Fruit fly (Drosophila melanogaster) whole organism, embryonic: Measurements from ENCODE around the gene NdufV3.

Experiments
- Adf1 ChIP-seq: fragments of 200-800 bp; sonication (Bioruptor generic); IDR thresholded peaks from 2 replicates; pipeline ENCODE4 v1.3.6; 2022; ENCODE audit warnings: missing biosample characterization, missing genetic modification characterization
- B-H2 ChIP-seq: fragments of 200-800 bp; sonication (Bioruptor generic); optimal IDR thresholded peaks from 2 replicates; lab custom pipeline; 2018; ENCODE audit warnings: missing biosample characterization, mild to moderate bottlenecking, missing genetic modification characterization
- CG10267 ChIP-seq: fragments of 200-800 bp; sonication (Bioruptor generic); optimal IDR thresholded peaks from 2 replicates; lab custom pipeline; 2018; ENCODE audit warnings: missing biosample characterization, mild to moderate bottlenecking, missing genetic modification characterization, moderate library complexity
- CG15479 ChIP-seq: fragments of 200-800 bp; sonication (Bioruptor generic); optimal IDR thresholded peaks from 3 replicates; lab custom pipeline; 2019; ENCODE audit warnings: missing biosample characterization, mild to moderate bottlenecking, missing genetic modification characterization, moderate library complexity
- CG15696 ChIP-seq: fragments of 200-800 bp; sonication (Bioruptor generic); optimal IDR thresholded peaks from 2 replicates; lab custom pipeline; 2019; ENCODE audit warnings: missing biosample characterization, mild to moderate bottlenecking, missing genetic modification characterization, moderate library complexity
- CG17359 ChIP-seq: fragments of 200-800 bp; sonication (Bioruptor generic); optimal IDR thresholded peaks from 3 replicates; lab custom pipeline; 2018; ENCODE audit warnings: missing biosample characterization, mild to moderate bottlenecking, missing genetic modification characterization, moderate library complexity
- CG17612 ChIP-seq: fragments of 200-800 bp; sonication (Bioruptor generic); IDR thresholded peaks from 2 replicates; pipeline ENCODE4 v1.3.6; 2022; ENCODE audit warnings: missing biosample characterization, missing genetic modification characterization
- CG17802 ChIP-seq: fragments of 200-800 bp; sonication (Bioruptor generic); optimal IDR thresholded peaks from 2 replicates; lab custom pipeline; 2018; ENCODE audit warnings: missing biosample characterization, mild to moderate bottlenecking, missing genetic modification characterization, moderate library complexity
- CG18011 ChIP-seq: fragments of 200-800 bp; sonication (Bioruptor generic); optimal IDR thresholded peaks from 2 replicates; lab custom pipeline; 2017; ENCODE audit warnings: missing biosample characterization, missing genetic modification characterization, mild to moderate bottlenecking, moderate library complexity, missing genotype
- CG2120 ChIP-seq: fragments of 200-800 bp; sonication (Bioruptor generic); optimal IDR thresholded peaks from 3 replicates; lab custom pipeline; 2016; ENCODE audit warnings: missing biosample characterization, missing genetic modification characterization
- CG2202 ChIP-seq: fragments of 200-800 bp; sonication (Bioruptor generic); optimal IDR thresholded peaks from 2 replicates; lab custom pipeline; 2018; ENCODE audit warnings: missing biosample characterization, mild to moderate bottlenecking, missing genetic modification characterization
- CG33557 ChIP-seq: fragments of 200-800 bp; sonication (Bioruptor generic); optimal IDR thresholded peaks from 2 replicates; lab custom pipeline; 2019; ENCODE audit warnings: missing biosample characterization, mild to moderate bottlenecking, missing genetic modification characterization, moderate library complexity
- CG3838 ChIP-seq: fragments of 200-800 bp; sonication (Bioruptor generic); optimal IDR thresholded peaks from 3 replicates; lab custom pipeline; 2016; ENCODE audit warnings: missing biosample characterization, missing genetic modification characterization
- CG4424 ChIP-seq: fragments of 200-800 bp; sonication (Bioruptor generic); optimal IDR thresholded peaks from 3 replicates; lab custom pipeline; 2016; ENCODE audit warnings: missing biosample characterization, missing genetic modification characterization
- CG6765 ChIP-seq: fragments of 200-800 bp; sonication (Bioruptor generic); optimal IDR thresholded peaks from 3 replicates; lab custom pipeline; 2017; ENCODE audit warnings: missing biosample characterization, mild to moderate bottlenecking, missing genetic modification characterization
- CG6854 ChIP-seq: fragments of 200-800 bp; sonication (Bioruptor generic); optimal IDR thresholded peaks from 3 replicates; lab custom pipeline; 2017; ENCODE audit warnings: missing biosample characterization, mild to moderate bottlenecking, missing genetic modification characterization
- CG7839 ChIP-seq: fragments of 200-800 bp; sonication (Bioruptor generic); optimal IDR thresholded peaks from 3 replicates; lab custom pipeline; 2018; ENCODE audit warnings: missing biosample characterization, mild to moderate bottlenecking, missing genetic modification characterization, moderate library complexity
- CG8281 ChIP-seq: fragments of 200-800 bp; sonication (Bioruptor generic); optimal IDR thresholded peaks from 2 replicates; lab custom pipeline; 2018; ENCODE audit warnings: missing biosample characterization, mild to moderate bottlenecking, missing genetic modification characterization, moderate library complexity
- CG8765 ChIP-seq: fragments of 200-800 bp; sonication (Bioruptor generic); IDR thresholded peaks from 2 replicates; pipeline ENCODE4 v1.3.6; 2022; ENCODE audit warnings: missing biosample characterization, missing genetic modification characterization
- CG8944 ChIP-seq: fragments of 200-800 bp; sonication (Bioruptor generic); optimal IDR thresholded peaks from 3 replicates; lab custom pipeline; 2016; ENCODE audit warnings: missing biosample characterization, missing genetic modification characterization
- CG9215 ChIP-seq: fragments of 200-800 bp; sonication (Bioruptor generic); IDR thresholded peaks from 2 replicates; pipeline ENCODE4 v1.3.6; 2022; ENCODE audit warnings: missing biosample characterization, missing genetic modification characterization
- CG9727 ChIP-seq: fragments of 200-800 bp; sonication (Bioruptor generic); optimal IDR thresholded peaks from 3 replicates; lab custom pipeline; 2017; ENCODE audit warnings: missing biosample characterization, mild to moderate bottlenecking, missing genetic modification characterization
- ERR ChIP-seq: fragments of 200-800 bp; sonication (Bioruptor generic); optimal IDR thresholded peaks from 2 replicates; lab custom pipeline; 2016; ENCODE audit warnings: missing biosample characterization, missing genetic modification characterization
- HLHmδ ChIP-seq: fragments of 200-800 bp; sonication (Bioruptor generic); optimal IDR thresholded peaks from 2 replicates; lab custom pipeline; 2018; ENCODE audit warnings: missing biosample characterization, mild to moderate bottlenecking, missing genetic modification characterization, moderate library complexity
- Hr3 ChIP-seq: fragments of 200-800 bp; sonication (Bioruptor generic); optimal IDR thresholded peaks from 3 replicates; lab custom pipeline; 2016; ENCODE audit warnings: missing biosample characterization, missing genetic modification characterization
- Hsf ChIP-seq: fragments of 200-800 bp; sonication (Bioruptor generic); optimal IDR thresholded peaks from 3 replicates; lab custom pipeline; 2016; ENCODE audit warnings: missing biosample characterization, missing genetic modification characterization
- Lpt ChIP-seq: fragments of >200 bp; optimal IDR thresholded peaks from 2 replicates; lab custom pipeline; 2018; ENCODE audit warnings: missing biosample characterization, missing genetic modification characterization
- NfI ChIP-seq: fragments of 200-800 bp; sonication (Bioruptor generic); optimal IDR thresholded peaks from 3 replicates; lab custom pipeline; 2018; ENCODE audit warnings: missing biosample characterization, mild to moderate bottlenecking, missing genetic modification characterization, moderate library complexity
- Oli ChIP-seq: fragments of 200-800 bp; sonication (Bioruptor generic); optimal IDR thresholded peaks from 2 replicates; lab custom pipeline; 2018; ENCODE audit warnings: missing biosample characterization, mild to moderate bottlenecking, missing genetic modification characterization, moderate library complexity
- Poxn ChIP-seq: fragments of 200-800 bp; sonication (Bioruptor generic); IDR thresholded peaks from 2 replicates; pipeline ENCODE4 v1.3.6; 2022; ENCODE audit warnings: missing biosample characterization, missing genetic modification characterization
- Scr ChIP-seq: fragments of 200-800 bp; sonication (Bioruptor generic); IDR thresholded peaks from 2 replicates; pipeline ENCODE4 v1.3.6; 2022; ENCODE audit warnings: missing biosample characterization, missing genetic modification characterization; ENCODE audit not compliant: partially characterized antibody
- TFAM ChIP-seq: fragments of 200-800 bp; sonication (Bioruptor generic); optimal IDR thresholded peaks from 2 replicates; lab custom pipeline; 2017; ENCODE audit warnings: missing biosample characterization, missing genetic modification characterization, inconsistent platforms
- bab2 ChIP-seq: fragments of 200-800 bp; sonication (Bioruptor generic); optimal IDR thresholded peaks from 2 replicates; lab custom pipeline; 2016; ENCODE audit warnings: missing biosample characterization, missing genetic modification characterization
- cas ChIP-seq: fragments of 200-800 bp; sonication (Bioruptor generic); IDR thresholded peaks from 2 replicates; pipeline ENCODE4 v1.3.6; 2022; ENCODE audit warnings: missing biosample characterization, missing genetic modification characterization
- crp ChIP-seq, 2 experiments: fragments of 200-800 bp; sonication (Bioruptor generic); optimal IDR thresholded peaks; 2 replicates in 1 of 2; 3 replicates in 1 of 2; lab custom pipeline; 2017; ENCODE audit warnings: missing biosample characterization in 2 of 2, missing genetic modification characterization in 2 of 2, mild to moderate bottlenecking in 1 of 2, moderate library complexity in 1 of 2
- ems ChIP-seq: fragments of 200-800 bp; sonication (Bioruptor generic); optimal IDR thresholded peaks from 3 replicates; lab custom pipeline; 2016; ENCODE audit warnings: missing biosample characterization, missing genetic modification characterization
- eve ChIP-seq, 2 experiments: fragments of >200 bp; optimal IDR thresholded peaks; 2 replicates each; lab custom pipeline; 2017; ENCODE audit warnings: missing biosample characterization in 2 of 2, missing genetic modification characterization in 2 of 2
- exex ChIP-seq: fragments of 200-800 bp; sonication (Bioruptor generic); optimal IDR thresholded peaks from 4 replicates; lab custom pipeline; 2018; ENCODE audit warnings: missing biosample characterization, mild to moderate bottlenecking, missing genetic modification characterization, moderate library complexity
- fd3F ChIP-seq: fragments of 200-800 bp; sonication (Bioruptor generic); optimal IDR thresholded peaks from 2 replicates; lab custom pipeline; 2018; ENCODE audit warnings: missing biosample characterization, mild to moderate bottlenecking, missing genetic modification characterization, moderate library complexity
- inv ChIP-seq: fragments of 200-800 bp; sonication (Bioruptor generic); IDR thresholded peaks from 2 replicates; pipeline ENCODE4 v1.3.6; 2022; ENCODE audit warnings: missing biosample characterization, missing genetic modification characterization; ENCODE audit not compliant: partially characterized antibody
- mirr ChIP-seq: fragments of 200-800 bp; sonication (Bioruptor generic); optimal IDR thresholded peaks from 3 replicates; lab custom pipeline; 2018; ENCODE audit warnings: missing biosample characterization, mild to moderate bottlenecking, missing genetic modification characterization
- pita ChIP-seq: fragments of 200-800 bp; sonication (Bioruptor generic); optimal IDR thresholded peaks from 2 replicates; lab custom pipeline; 2017; ENCODE audit warnings: missing biosample characterization, mild to moderate bottlenecking, missing genetic modification characterization
- prd ChIP-seq, 3 experiments: fragments of >200 bp in 2 of 3; fragments of 200-800 bp in 1 of 3; sonication (Bioruptor generic) in 1 of 3; optimal IDR thresholded peaks in 2 of 3; IDR thresholded peaks in 1 of 3; 2 replicates in 2 of 3; 3 replicates in 1 of 3; pipeline versions ENCODE4 v1.3.6 to Lab custom; 2017 to 2022; ENCODE audit warnings: missing biosample characterization in 1 of 3, missing genetic modification characterization in 1 of 3
- rib ChIP-seq: fragments of 200-800 bp; sonication (Bioruptor generic); IDR thresholded peaks from 2 replicates; pipeline ENCODE4 v1.3.6; 2022; ENCODE audit warnings: missing biosample characterization, missing genetic modification characterization
- schlank ChIP-seq: fragments of 200-800 bp; sonication (Bioruptor generic); optimal IDR thresholded peaks from 2 replicates; lab custom pipeline; 2018; ENCODE audit warnings: missing biosample characterization, mild to moderate bottlenecking, missing genetic modification characterization
- sd ChIP-seq: fragments of 200-800 bp; sonication (Bioruptor generic); optimal IDR thresholded peaks from 3 replicates; lab custom pipeline; 2018; ENCODE audit warnings: missing biosample characterization, mild to moderate bottlenecking, missing genetic modification characterization, moderate library complexity
- sna ChIP-seq: fragments of 200-800 bp; sonication (Bioruptor generic); IDR thresholded peaks from 2 replicates; pipeline ENCODE4 v1.3.6; 2022; ENCODE audit warnings: missing biosample characterization, missing genetic modification characterization; ENCODE audit not compliant: partially characterized antibody
- sug ChIP-seq: fragments of 200-800 bp; optimal IDR thresholded peaks from 2 replicates; lab custom pipeline; 2019; ENCODE audit warnings: missing biosample characterization, mild to moderate bottlenecking, missing genetic modification characterization, moderate library complexity
- tll ChIP-seq, 2 experiments: fragments of 200-800 bp in 1 of 2; fragments of >200 bp in 1 of 2; sonication (Bioruptor generic) in 1 of 2; optimal IDR thresholded peaks; 2 replicates each; lab custom pipeline; 2017 to 2019; ENCODE audit warnings: missing biosample characterization in 2 of 2, missing genetic modification characterization in 2 of 2, mild to moderate bottlenecking in 1 of 2, moderate library complexity in 1 of 2
- usp ChIP-seq: fragments of >200 bp; optimal IDR thresholded peaks from 2 replicates; lab custom pipeline; 2017; ENCODE audit warnings: missing biosample characterization, missing genetic modification characterization
- yki ChIP-seq: fragments of >200 bp; optimal IDR thresholded peaks from 3 replicates; lab custom pipeline; 2018

Gene NdufV3

DNA sequence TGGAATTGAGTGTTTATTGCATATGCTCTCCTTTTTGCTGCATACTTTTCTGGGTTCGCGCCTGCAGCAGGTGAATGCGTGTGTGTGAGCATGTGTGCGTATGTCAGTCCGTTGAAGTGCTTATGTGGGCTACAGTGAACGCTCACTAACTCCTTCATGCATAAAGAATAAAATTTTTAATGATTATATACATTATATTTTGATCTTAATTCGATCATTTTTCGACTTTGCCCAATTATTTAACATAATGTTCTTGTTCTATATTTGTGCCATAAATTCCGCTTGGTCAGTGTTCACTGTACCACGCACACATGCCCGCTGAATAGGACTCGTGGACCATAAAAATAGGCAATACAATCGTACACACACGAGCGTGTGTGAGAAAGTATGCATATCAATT is 21.0 kb downstream of the NdufV3 start (continued):
- no peak for TF ChIP-seq prd (optimal IDR thresholded peaks at IDR 0.05; lab: Kevin White, UChicago)
- peak; percentile 70 for TF ChIP-seq prd (GFP tag; IDR thresholded peaks at IDR 0.05; lab: Robert Waterston, UW)
- TF ChIP-seq exex (tag; lab: Kevin White, UChicago) = no peak
- no peak for TF ChIP-seq HLHmδ
- TF ChIP-seq Hsf = no peak
- TF ChIP-seq schlank (tag; lab: Kevin White, UChicago) = no peak
- TF ChIP-seq ERR (GFP tag; lab: Kevin White, UChicago) = no peak
- no peak for TF ChIP-seq cas (GFP tag; lab: Robert Waterston, UW)
- no peak for TF ChIP-seq TFAM
- no peak for TF ChIP-seq bab2 (GFP tag; lab: Kevin White, UChicago)
- no peak for TF ChIP-seq CG8281 (tag; lab: Kevin White, UChicago)
- TF ChIP-seq pita (GFP tag; lab: Kevin White, UChicago) = no peak
- TF ChIP-seq B-H2 = no peak
- no peak for TF ChIP-seq CG15479
- peak; percentile 27 for TF ChIP-seq CG2120 (GFP tag; lab: Kevin White, UChicago)
- TF ChIP-seq CG6854 (GFP tag; lab: Kevin White, UChicago) = no peak
- no peak for TF ChIP-seq CG17612 (GFP tag; lab: Robert Waterston, UW)
- no peak for TF ChIP-seq usp
- TF ChIP-seq CG17359 (tag; lab: Kevin White, UChicago) = no peak
- no peak for TF ChIP-seq mirr (GFP tag; lab: Kevin White, UChicago)
- TF ChIP-seq sug (tag; lab: Kevin White, UChicago) = no peak
- no peak for TF ChIP-seq inv (GFP tag; lab: Robert Waterston, UW)
- TF ChIP-seq CG18011 (GFP tag; lab: Kevin White, UChicago) = no peak
- TF ChIP-seq tll (GFP tag; optimal IDR thresholded peaks at IDR 0.05; lab: Kevin White, UChicago) = no peak
- no peak for TF ChIP-seq sd (tag; lab: Kevin White, UChicago)
- no peak for TF ChIP-seq sna (GFP tag; lab: Robert Waterston, UW)
- 0 out of 2 replicates have a peak, but pooled peaks have one; percentile 35 for TF ChIP-seq rib
- no peak for TF ChIP-seq CG3838
- TF ChIP-seq Hr3 (GFP tag; lab: Kevin White, UChicago) = no peak
- no peak for TF ChIP-seq CG33557 (GFP tag; lab: Kevin White, UChicago)
- TF ChIP-seq Oli (tag; lab: Kevin White, UChicago) = no peak
- TF ChIP-seq yki (lab: Kevin White, UChicago) = no peak
- no peak for TF ChIP-seq CG8944 (GFP tag; lab: Kevin White, UChicago)
- TF ChIP-seq CG8765 (GFP tag; lab: Robert Waterston, UW) = no peak
- no peak for TF ChIP-seq fd3F (GFP tag; lab: Kevin White, UChicago)
- no peak for TF ChIP-seq CG6765 (GFP tag; lab: Kevin White, UChicago)
- peak; percentile 38 for TF ChIP-seq CG9727 (GFP tag; lab: Kevin White, UChicago)
- TF ChIP-seq crp (GFP tag; optimal IDR thresholded peaks at IDR 0.05; lab: Kevin White, UChicago) = no peak
- TF ChIP-seq Scr (GFP tag; lab: Robert Waterston, UW) = no peak
- TF ChIP-seq Lpt = no peak
- no peak for TF ChIP-seq CG7839
- TF ChIP-seq eve (GFP tag; optimal IDR thresholded peaks at IDR 0.05; lab: Kevin White, UChicago) = no peak
- no peak for TF ChIP-seq CG10267 (tag; lab: Kevin White, UChicago)
- TF ChIP-seq NfI (GFP tag; lab: Kevin White, UChicago) = no peak
- TF ChIP-seq CG15696 (tag; lab: Kevin White, UChicago) = no peak
- TF ChIP-seq Poxn = no peak; the same call in 1 of the 2 replicates
- 0 out of 2 replicates have a peak, but pooled peaks have one; percentile 14 for TF ChIP-seq CG9215 (GFP tag; lab: Robert Waterston, UW)
- TF ChIP-seq Adf1 (GFP tag; lab: Robert Waterston, UW) = no peak
- TF ChIP-seq CG2202 (tag; lab: Kevin White, UChicago) = no peak
- no peak for TF ChIP-seq CG4424
- no peak for TF ChIP-seq CG17802
- TF ChIP-seq ems (GFP tag; lab: Kevin White, UChicago) = no peak
